Fruit fly (Drosophila melanogaster): ENCODE results near the gene SWIP.

SWIP gene

dm6 chrX:16303636-16304035, 9.9 kb upstream of the SWIP start, which contains the start of gene CG3679 (continued):
- TF ChIP-seq CG12219 (GFP tag; optimal IDR thresholded peaks at IDR 0.05), result no peak
- peak; percentile 68 for TF ChIP-seq Dll (GFP tag; IDR thresholded peaks at IDR 0.05; ENCODE audit: partially characterized antibody)
- TF ChIP-seq mld (GFP tag; IDR thresholded peaks at IDR 0.05; ENCODE audit: partially characterized antibody), result peak; percentile 65; the same call in 1 of the 3 replicates
- TF ChIP-seq CG13424 (tag; optimal IDR thresholded peaks at IDR 0.05), result no peak
- TF ChIP-seq CTCF (GFP tag; optimal IDR thresholded peaks at IDR 0.05), result no peak
- TF ChIP-seq Rx (GFP tag; IDR thresholded peaks at IDR 0.05), result no peak
- TF ChIP-seq BEAF-32 (GFP tag; optimal IDR thresholded peaks at IDR 0.05), result peak; percentile 59
- TF ChIP-seq Scr (GFP tag; IDR thresholded peaks at IDR 0.05; ENCODE audit: partially characterized antibody), result peak; percentile 66
- TF ChIP-seq Dref (GFP tag; IDR thresholded peaks at IDR 0.05), result peak; percentile 84
- TF ChIP-seq vfl (GFP tag; optimal IDR thresholded peaks at IDR 0.05), result no peak
- TF ChIP-seq CG8924 (tag; optimal IDR thresholded peaks at IDR 0.05), result no peak
- no peak for TF ChIP-seq Hsf (GFP tag; optimal IDR thresholded peaks at IDR 0.05)
- TF ChIP-seq CG8281 (tag; optimal IDR thresholded peaks at IDR 0.05), result no peak
- peak; percentile 76 for TF ChIP-seq bbx (GFP tag; IDR thresholded peaks at IDR 0.05; ENCODE audit: partially characterized antibody)
- no peak for TF ChIP-seq CG17359 (tag; optimal IDR thresholded peaks at IDR 0.05)
- no peak for TF ChIP-seq CG9797 (GFP tag; optimal IDR thresholded peaks at IDR 0.05)
- TF ChIP-seq gem (tag; optimal IDR thresholded peaks at IDR 0.05), result no peak
- TF ChIP-seq CG2889 (GFP tag; IDR thresholded peaks at IDR 0.05), result no peak
- TF ChIP-seq Sry-δ (GFP tag; optimal IDR thresholded peaks at IDR 0.05), result peak; percentile 25
- no peak for TF ChIP-seq Max (GFP tag; optimal IDR thresholded peaks at IDR 0.05)
- no peak for TF ChIP-seq CG6272 (GFP tag; IDR thresholded peaks at IDR 0.05)
- TF ChIP-seq CG10979 (tag; optimal IDR thresholded peaks at IDR 0.05), result no peak
- peak; percentile 82 for TF ChIP-seq CG6791 (GFP tag; IDR thresholded peaks at IDR 0.05; ENCODE audit: partially characterized antibody)
- no peak for TF ChIP-seq CG7271 (tag; optimal IDR thresholded peaks at IDR 0.05)
- no peak for TF ChIP-seq sim (GFP tag; IDR thresholded peaks at IDR 0.05)
- peak; percentile 58; the same call in 1 of the 2 replicates for TF ChIP-seq hbn (GFP tag; IDR thresholded peaks at IDR 0.05; ENCODE audit: partially characterized antibody)
- no peak for TF ChIP-seq CG42726 (GFP tag; IDR thresholded peaks at IDR 0.05; ENCODE audit: partially characterized antibody)
- TF ChIP-seq CG13624 (GFP tag; optimal IDR thresholded peaks at IDR 0.05), result no peak
- no peak for TF ChIP-seq luna (GFP tag; optimal IDR thresholded peaks at IDR 0.05)
- peak; percentile 75 for TF ChIP-seq CG2116 (GFP tag; optimal IDR thresholded peaks at IDR 0.05)
- TF ChIP-seq Vsx1 (GFP tag; optimal IDR thresholded peaks at IDR 0.05), result no peak
- 0 out of 2 replicates have a peak, but pooled peaks have one; percentile 10 for TF ChIP-seq Xrp1 (GFP tag; IDR thresholded peaks at IDR 0.05)
- no peak for TF ChIP-seq Poxn (GFP tag; IDR thresholded peaks at IDR 0.05)
- TF ChIP-seq CG7963 (GFP tag; IDR thresholded peaks at IDR 0.05; ENCODE audit: partially characterized antibody), result peak; percentile 70
- TF ChIP-seq caup (GFP tag; optimal IDR thresholded peaks at IDR 0.05; ENCODE audit: severe bottlenecking), result no peak
- TF ChIP-seq nerfin-2 (GFP tag; IDR thresholded peaks at IDR 0.05; ENCODE audit: partially characterized antibody), result peak; percentile 69
- no peak for TF ChIP-seq CG6689 (GFP tag; IDR thresholded peaks at IDR 0.05)
- TF ChIP-seq CG30020 (tag; optimal IDR thresholded peaks at IDR 0.05), result peak; percentile 93
- TF ChIP-seq CG18011 (GFP tag; optimal IDR thresholded peaks at IDR 0.05), result no peak
- TF ChIP-seq CG34224 (GFP tag; IDR thresholded peaks at IDR 0.05; ENCODE audit: partially characterized antibody), result peak; percentile 66
- TF ChIP-seq tna (GFP tag; IDR thresholded peaks at IDR 0.05; ENCODE audit: partially characterized antibody), result peak; percentile 61
- no peak for TF ChIP-seq grn (GFP tag; optimal IDR thresholded peaks at IDR 0.05)
- TF ChIP-seq repo (GFP tag; optimal IDR thresholded peaks at IDR 0.05), result no peak
- TF ChIP-seq CG7839 (tag; optimal IDR thresholded peaks at IDR 0.05), result no peak
- TF ChIP-seq CG1024 (GFP tag; IDR thresholded peaks at IDR 0.05), result 0 out of 2 replicates have a peak, but pooled peaks have one; percentile 31
- TF ChIP-seq ssp (GFP tag; IDR thresholded peaks at IDR 0.05), result peak; percentile 95
- no peak for TF ChIP-seq Mrtf (GFP tag; IDR thresholded peaks at IDR 0.05)
- no peak for TF ChIP-seq CG1603 (tag; optimal IDR thresholded peaks at IDR 0.05)
- TF ChIP-seq CG15514 (GFP tag; optimal IDR thresholded peaks at IDR 0.05), result peak; percentile 63
- no peak for TF ChIP-seq Ets65A (GFP tag)
